Worm (Caenorhabditis elegans) whole organism, young adult: ENCODE results near the gene M117.1.

Source experiments
- B0019.2 ChIP-seq: fragments of 200-800 bp; sonication (Bioruptor generic); conservative IDR thresholded peaks from 2 replicates; pipeline ENCODE4 v1.3.6; 2022; ENCODE audit warnings: missing genetic modification reagents, missing genetic modification characterization, missing compliant biosample characterization
- B0336.3 ChIP-seq: fragments of 200-800 bp; sonication (Bioruptor generic); IDR thresholded peaks from 2 replicates; pipeline ENCODE4 v1.3.6; 2022; ENCODE audit warnings: missing genetic modification characterization, missing compliant biosample characterization
- C06A6.2 ChIP-seq: fragments of 200-800 bp; sonication (Bioruptor generic); conservative IDR thresholded peaks from 2 replicates; pipeline ENCODE4 v1.3.6; 2022; ENCODE audit warnings: missing genetic modification characterization, missing compliant biosample characterization
- C17E4.6 ChIP-seq: fragments of 200-800 bp; sonication (Bioruptor generic); IDR thresholded peaks from 2 replicates; pipeline ENCODE4 v1.3.6; 2022; ENCODE audit warnings: missing genetic modification reagents, missing genetic modification characterization, missing compliant biosample characterization
- D2030.7 ChIP-seq: fragments of 200-800 bp; sonication (Bioruptor generic); IDR thresholded peaks from 2 replicates; pipeline ENCODE4 v1.3.6; 2022; ENCODE audit warnings: missing genetic modification reagents, missing genetic modification characterization, missing compliant biosample characterization
- F23B12.7 ChIP-seq: sonication (generic microtip); optimal IDR thresholded peaks from 2 replicates; lab custom pipeline; 2017; ENCODE audit warnings: missing genetic modification characterization, mild to moderate bottlenecking, missing compliant biosample characterization, antibody characterized with exemption, moderate library complexity; ENCODE audit not compliant: insufficient read depth
- F37B4.10 ChIP-seq: fragments of 200-800 bp; sonication (Bioruptor generic); IDR thresholded peaks from 2 replicates; pipeline ENCODE4 v1.3.6; 2022; ENCODE audit warnings: missing genetic modification characterization, missing compliant biosample characterization
- F39B2.1 ChIP-seq: fragments of 200-800 bp; sonication (Bioruptor generic); IDR thresholded peaks from 2 replicates; pipeline ENCODE4 v1.3.6; 2022; ENCODE audit warnings: missing genetic modification reagents, missing genetic modification characterization, missing compliant biosample characterization
- F52B5.7 ChIP-seq: sonication (generic microtip); optimal IDR thresholded peaks from 2 replicates; lab custom pipeline; 2016; ENCODE audit warnings: mild to moderate bottlenecking, missing genetic modification characterization, missing compliant biosample characterization
- F57A8.1 ChIP-seq: fragments of 200-800 bp; sonication (Bioruptor generic); optimal IDR thresholded peaks from 2 replicates; lab custom pipeline; 2018; ENCODE audit warnings: mild to moderate bottlenecking, missing genetic modification characterization, moderate library complexity, missing compliant biosample characterization
- F57C9.4 ChIP-seq: sonication (generic microtip); optimal IDR thresholded peaks from 2 replicates; lab custom pipeline; 2017; ENCODE audit warnings: mild to moderate bottlenecking, missing genetic modification characterization, missing compliant biosample characterization
- K11D2.4 ChIP-seq: fragments of 200-800 bp; sonication (Bioruptor generic); IDR thresholded peaks from 2 replicates; pipeline ENCODE4 v1.3.6; 2022; ENCODE audit warnings: missing genetic modification reagents, missing genetic modification characterization, missing compliant biosample characterization
- K12H6.12 ChIP-seq: fragments of 200-800 bp; sonication (Bioruptor generic); optimal IDR thresholded peaks from 2 replicates; lab custom pipeline; 2018; ENCODE audit warnings: mild to moderate bottlenecking, missing genetic modification characterization, missing compliant biosample characterization
- T07F8.4 ChIP-seq: sonication (generic microtip); optimal IDR thresholded peaks from 2 replicates; lab custom pipeline; 2016; ENCODE audit warnings: mild to moderate bottlenecking, missing genetic modification characterization, moderate library complexity, missing compliant biosample characterization
- Y53F4B.3 ChIP-seq: fragments of 200-800 bp; sonication (Bioruptor generic); IDR thresholded peaks from 2 replicates; pipeline ENCODE4 v1.3.6; 2022; ENCODE audit warnings: missing genetic modification reagents, missing genetic modification characterization, missing compliant biosample characterization
- Y56A3A.18 ChIP-seq: fragments of 200-800 bp; sonication (Bioruptor generic); IDR thresholded peaks from 2 replicates; pipeline ENCODE4 v1.3.6; 2022; ENCODE audit warnings: missing genetic modification reagents, missing genetic modification characterization, missing compliant biosample characterization
- aptf-2 ChIP-seq: fragments of 200-800 bp; sonication (Bioruptor generic); conservative IDR thresholded peaks from 2 replicates; pipeline ENCODE4 v1.3.6; 2022; ENCODE audit warnings: missing genetic modification reagents, missing genetic modification characterization, missing compliant biosample characterization
- athp-1 ChIP-seq: sonication (generic microtip); optimal IDR thresholded peaks from 2 replicates; lab custom pipeline; 2017; ENCODE audit warnings: mild to moderate bottlenecking, missing genetic modification characterization, missing compliant biosample characterization
- attf-3 ChIP-seq: fragments of 200-800 bp; sonication (Bioruptor generic); conservative IDR thresholded peaks from 2 replicates; pipeline ENCODE4 v1.3.6; 2022; ENCODE audit warnings: missing genetic modification reagents, missing genetic modification characterization, missing compliant biosample characterization
- cebp-2 ChIP-seq: fragments of 200-800 bp; sonication (Bioruptor generic); IDR thresholded peaks from 2 replicates; pipeline ENCODE4 v1.3.6; 2022; ENCODE audit warnings: missing genetic modification characterization, missing compliant biosample characterization
- ceh-58 ChIP-seq: fragments of 200-800 bp; sonication (Bioruptor generic); IDR thresholded peaks from 2 replicates; pipeline ENCODE4 v1.3.6; 2022; ENCODE audit warnings: missing genetic modification characterization, missing compliant biosample characterization
- ceh-91 ChIP-seq: fragments of 200-800 bp; sonication (Bioruptor generic); IDR thresholded peaks from 2 replicates; pipeline ENCODE4 v1.3.6; 2022; ENCODE audit warnings: missing genetic modification reagents, missing genetic modification characterization, missing compliant biosample characterization
- die-1 ChIP-seq: sonication (generic microtip); optimal IDR thresholded peaks from 2 replicates; lab custom pipeline; 2016; ENCODE audit warnings: missing genotype, mild to moderate bottlenecking, missing genetic modification characterization, missing compliant biosample characterization
- dox-1 ChIP-seq: fragments of 200-800 bp; sonication (Bioruptor generic); IDR thresholded peaks from 2 replicates; pipeline ENCODE4 v1.3.6; 2022; ENCODE audit warnings: missing genetic modification reagents, missing genetic modification characterization, missing compliant biosample characterization
- dpff-1 ChIP-seq: sonication (generic microtip); optimal IDR thresholded peaks from 2 replicates; lab custom pipeline; 2017; ENCODE audit warnings: mild to moderate bottlenecking, missing genetic modification characterization, missing compliant biosample characterization
- dpl-1 ChIP-seq: fragments of 150-350 bp; optimal IDR thresholded peaks from 2 replicates; lab custom pipeline; 2014; ENCODE audit warnings: missing biosample characterization, missing genetic modification reagents, missing genetic modification characterization
- ekl-4 ChIP-seq: fragments of 200-800 bp; sonication (Bioruptor generic); IDR thresholded peaks from 2 replicates; pipeline ENCODE4 v1.3.6; 2022; ENCODE audit warnings: missing genetic modification reagents, missing genetic modification characterization, missing compliant biosample characterization
- him-1 ChIP-seq: sonication (generic microtip); optimal IDR thresholded peaks from 2 replicates; lab custom pipeline; 2016; ENCODE audit warnings: missing genotype, missing genetic modification reagents, missing genetic modification characterization, missing compliant biosample characterization
- hrde-1 ChIP-seq: sonication (generic microtip); optimal IDR thresholded peaks from 2 replicates; lab custom pipeline; 2016; ENCODE audit warnings: missing genetic modification characterization, mild to moderate bottlenecking, missing compliant biosample characterization, moderate library complexity, missing genotype, missing genetic modification reagents, borderline replicate concordance
- hsf-1 ChIP-seq: fragments of 200-800 bp; sonication (Bioruptor generic); IDR thresholded peaks from 2 replicates; pipeline ENCODE4 v1.3.6; 2022; ENCODE audit warnings: missing genetic modification reagents, missing genetic modification characterization, missing compliant biosample characterization
- lag-1 ChIP-seq: fragments of 200-800 bp; sonication (Bioruptor generic); IDR thresholded peaks from 2 replicates; pipeline ENCODE4 v1.3.6; 2022; ENCODE audit warnings: missing genetic modification reagents, missing genetic modification characterization, missing compliant biosample characterization
- let-526 ChIP-seq: fragments of 200-800 bp; sonication (Bioruptor generic); IDR thresholded peaks from 2 replicates; pipeline ENCODE4 v1.3.6; 2022; ENCODE audit warnings: missing genetic modification reagents, missing genetic modification characterization, missing compliant biosample characterization
- lin-35 ChIP-seq, 3 experiments: fragments of 150-350 bp in 2 of 3; sonication (generic microtip) in 1 of 3; optimal IDR thresholded peaks; 2 replicates each; lab custom pipeline; 2014 to 2018; ENCODE audit warnings: missing biosample characterization in 3 of 3, missing genetic modification characterization in 3 of 3, missing genetic modification reagents in 3 of 3
- lin-40 ChIP-seq: sonication (generic microtip); optimal IDR thresholded peaks from 2 replicates; lab custom pipeline; 2016; ENCODE audit warnings: missing genetic modification characterization, mild to moderate bottlenecking, missing compliant biosample characterization, missing genotype, missing genetic modification reagents
- lsl-1 ChIP-seq: fragments of 200-800 bp; sonication (Bioruptor generic); optimal IDR thresholded peaks from 2 replicates; lab custom pipeline; 2018; ENCODE audit warnings: mild to moderate bottlenecking, missing genetic modification characterization, moderate library complexity, missing compliant biosample characterization
- madf-3 ChIP-seq: fragments of 200-800 bp; sonication (Bioruptor generic); IDR thresholded peaks from 2 replicates; pipeline ENCODE4 v1.3.6; 2022; ENCODE audit warnings: missing genetic modification reagents, missing genetic modification characterization, missing compliant biosample characterization
- madf-8 ChIP-seq: fragments of 200-800 bp; sonication (Bioruptor generic); conservative IDR thresholded peaks from 2 replicates; pipeline ENCODE4 v1.3.6; 2022; ENCODE audit warnings: missing genetic modification reagents, missing genetic modification characterization, missing compliant biosample characterization
- pbrm-1 ChIP-seq: fragments of 200-800 bp; sonication (Bioruptor generic); IDR thresholded peaks from 2 replicates; pipeline ENCODE4 v1.3.6; 2022; ENCODE audit warnings: missing genetic modification reagents, missing genetic modification characterization, missing compliant biosample characterization
- pha-4 ChIP-seq: fragments of 150-350 bp; sonication (generic microtip); optimal IDR thresholded peaks from 2 replicates; lab custom pipeline; 2014; ENCODE audit warnings: missing biosample characterization, missing genetic modification reagents, missing genetic modification characterization
- repo-1 ChIP-seq: sonication (generic microtip); optimal IDR thresholded peaks from 2 replicates; lab custom pipeline; 2017; ENCODE audit warnings: mild to moderate bottlenecking, missing genetic modification characterization, missing compliant biosample characterization
- rpc-1 ChIP-seq, 2 experiments: fragments of 150-350 bp in 1 of 2; sonication (generic microtip) in 1 of 2; optimal IDR thresholded peaks; 2 replicates each; lab custom pipeline; 2014 to 2018; ENCODE audit warnings: missing biosample characterization in 1 of 2, missing genetic modification characterization in 1 of 2, missing genetic modification reagents in 1 of 2, missing genotype in 1 of 2
- snpc-1.1 ChIP-seq: sonication (generic microtip); optimal IDR thresholded peaks from 2 replicates; lab custom pipeline; 2017; ENCODE audit warnings: missing genetic modification characterization, mild to moderate bottlenecking, missing compliant biosample characterization, antibody characterized with exemption, moderate library complexity, missing genotype, missing genetic modification reagents; ENCODE audit not compliant: insufficient read depth
- sptf-2 ChIP-seq: fragments of 200-800 bp; sonication (Bioruptor generic); optimal IDR thresholded peaks from 2 replicates; lab custom pipeline; 2018; ENCODE audit warnings: mild to moderate bottlenecking, missing genetic modification characterization, missing compliant biosample characterization
- tbp1 ChIP-seq: fragments of 200-800 bp; sonication (Bioruptor generic); optimal IDR thresholded peaks from 2 replicates; lab custom pipeline; 2018; ENCODE audit warnings: mild to moderate bottlenecking, missing genetic modification characterization, missing compliant biosample characterization
- tbx-9 ChIP-seq: sonication (generic microtip); optimal IDR thresholded peaks from 2 replicates; lab custom pipeline; 2016; ENCODE audit warnings: borderline replicate concordance, missing genetic modification characterization, inconsistent platforms, missing compliant biosample characterization
- xnd-1 ChIP-seq: sonication (generic microtip); optimal IDR thresholded peaks from 2 replicates; lab custom pipeline; 2016; ENCODE audit warnings: missing genotype, missing genetic modification reagents, missing genetic modification characterization, missing compliant biosample characterization
- ztf-18 ChIP-seq: sonication (generic microtip); optimal IDR thresholded peaks from 2 replicates; lab custom pipeline; 2016; ENCODE audit warnings: missing genotype, mild to moderate bottlenecking, missing genetic modification characterization, missing compliant biosample characterization
- ztf-25 ChIP-seq: fragments of 200-800 bp; sonication (Bioruptor generic); IDR thresholded peaks from 2 replicates; pipeline ENCODE4 v1.3.6; 2022; ENCODE audit warnings: missing genetic modification reagents, missing genetic modification characterization, missing compliant biosample characterization
- ztf-28 ChIP-seq: fragments of 200-800 bp; sonication (Bioruptor generic); IDR thresholded peaks from 2 replicates; pipeline ENCODE4 v1.3.6; 2022; ENCODE audit warnings: missing genetic modification reagents, missing genetic modification characterization, missing compliant biosample characterization

Gene M117.1

ce11 chrIV:11857159-11857565 is 43.1 kb downstream of the M117.1 start (continued):
- no peak for TF ChIP-seq D2030.7 (GFP tag; lab: Robert Waterston, UW)
- no peak for TF ChIP-seq ceh-58 (GFP tag; lab: Robert Waterston, UW)
- TF ChIP-seq pha-4 (tag; lab: Kevin White, UChicago) = no peak
- TF ChIP-seq dox-1 (GFP tag; lab: Robert Waterston, UW) = peak; percentile 85
- TF ChIP-seq Y56A3A.18 (GFP tag; lab: Robert Waterston, UW) = no peak
- TF ChIP-seq B0019.2 (GFP tag; lab: Robert Waterston, UW) = no peak
- no peak for TF ChIP-seq ztf-25 (GFP tag; lab: Robert Waterston, UW)
- TF ChIP-seq xnd-1 (tag; lab: Kevin White, UChicago) = no peak
- TF ChIP-seq dpff-1 (tag; lab: Kevin White, UChicago) = no peak
- TF ChIP-seq hsf-1 = no peak
- no peak for TF ChIP-seq ztf-28 (GFP tag; lab: Robert Waterston, UW)
- TF ChIP-seq ceh-91 = no peak
- TF ChIP-seq lag-1 (GFP tag; lab: Robert Waterston, UW) = no peak
- no peak for TF ChIP-seq F57A8.1 (GFP tag; lab: Kevin White, UChicago)
- peak; percentile 20 for TF ChIP-seq athp-1 (tag; lab: Kevin White, UChicago)
- TF ChIP-seq T07F8.4 = no peak
- TF ChIP-seq F52B5.7 = peak; percentile 5
- no peak for TF ChIP-seq F39B2.1 (GFP tag; lab: Robert Waterston, UW)
- TF ChIP-seq B0336.3 (GFP tag; lab: Robert Waterston, UW) = peak; percentile 66
- TF ChIP-seq K11D2.4 (GFP tag; lab: Robert Waterston, UW) = peak; percentile 53
- TF ChIP-seq lsl-1 (GFP tag; lab: Kevin White, UChicago) = no peak
- no peak for TF ChIP-seq let-526
- no peak for TF ChIP-seq him-1 (tag; lab: Kevin White, UChicago)
- TF ChIP-seq madf-8 = no peak
- TF ChIP-seq lin-40 (tag; lab: Kevin White, UChicago) = peak; percentile 51
- no peak for TF ChIP-seq C17E4.6 (GFP tag; lab: Robert Waterston, UW)
- peak; percentile 25 for TF ChIP-seq repo-1
- no peak for TF ChIP-seq cebp-2 (GFP tag; lab: Robert Waterston, UW)
- no peak for TF ChIP-seq aptf-2 (GFP tag; lab: Robert Waterston, UW)
- no peak for TF ChIP-seq F37B4.10 (GFP tag; lab: Robert Waterston, UW)
- TF ChIP-seq C06A6.2 (GFP tag; lab: Robert Waterston, UW) = no peak
- TF ChIP-seq ztf-18 = peak; percentile 41
- TF ChIP-seq Y53F4B.3 (GFP tag; lab: Robert Waterston, UW) = no peak
- TF ChIP-seq K12H6.12 (tag; lab: Kevin White, UChicago) = peak; percentile 86
- no peak for TF ChIP-seq rpc-1 (optimal IDR thresholded peaks at IDR 0.05; lab: Kevin White, UChicago)
- TF ChIP-seq rpc-1 (tag; optimal IDR thresholded peaks at IDR 0.05; lab: Kevin White, UChicago) = no peak
- 0 out of 2 replicates have a peak, but pooled peaks have one; percentile 5 for TF ChIP-seq pbrm-1
- TF ChIP-seq snpc-1.1 = no peak
- no peak for TF ChIP-seq ekl-4 (GFP tag; lab: Robert Waterston, UW)
- no peak for TF ChIP-seq tbx-9 (tag; lab: Kevin White, UChicago)
- no peak for TF ChIP-seq die-1 (tag; lab: Kevin White, UChicago)
- no peak for TF ChIP-seq dpl-1
- no peak for TF ChIP-seq F23B12.7
- TF ChIP-seq lin-35 (GFP tag; optimal IDR thresholded peaks at IDR 0.05; lab: Kevin White, UChicago) = peak in 1 of 3 experiments; percentile 59
- no peak for TF ChIP-seq attf-3
- no peak for TF ChIP-seq hrde-1 (tag; lab: Kevin White, UChicago)
- no peak for TF ChIP-seq F57C9.4 (tag; lab: Kevin White, UChicago)
- peak; percentile 84 for TF ChIP-seq madf-3
- no peak for TF ChIP-seq sptf-2
- peak; percentile 39 for TF ChIP-seq tbp1 (GFP tag; lab: Kevin White, UChicago)
